Worm (Caenorhabditis elegans) whole organism, late embryonic: Measurements from ENCODE around the gene F54H5.2.

Experiments
- C08G9.2 ChIP-seq: sonication (generic microtip); optimal IDR thresholded peaks from 2 replicates; lab custom pipeline; 2016; ENCODE audit warnings: mild to moderate bottlenecking, missing genetic modification characterization, moderate library complexity, missing compliant biosample characterization
- K02D7.2 ChIP-seq: sonication (generic microtip); optimal IDR thresholded peaks from 2 replicates; lab custom pipeline; 2017; ENCODE audit warnings: mild to moderate bottlenecking, missing genetic modification characterization, missing compliant biosample characterization
- K09A11.1 ChIP-seq: sonication (generic microtip); optimal IDR thresholded peaks from 2 replicates; lab custom pipeline; 2017; ENCODE audit warnings: antibody characterized with exemption, mild to moderate bottlenecking, missing genetic modification characterization, missing compliant biosample characterization; ENCODE audit not compliant: insufficient read depth
- T23F11.4 ChIP-seq: fragments of 200-800 bp; sonication (Bioruptor generic); optimal IDR thresholded peaks from 2 replicates; lab custom pipeline; 2018; ENCODE audit warnings: mild to moderate bottlenecking, missing genetic modification characterization, missing compliant biosample characterization
- Y22D7AL.16 ChIP-seq: sonication (generic microtip); optimal IDR thresholded peaks from 2 replicates; lab custom pipeline; 2016; ENCODE audit warnings: missing genetic modification characterization, missing compliant biosample characterization
- ahr-1 ChIP-seq: sonication (generic microtip); optimal IDR thresholded peaks from 2 replicates; lab custom pipeline; 2016; ENCODE audit warnings: missing genetic modification characterization, missing compliant biosample characterization
- ceh-18 ChIP-seq: sonication (generic microtip); optimal IDR thresholded peaks from 2 replicates; lab custom pipeline; 2016; ENCODE audit warnings: missing genetic modification characterization, missing compliant biosample characterization
- ceh-19 ChIP-seq: fragments of 200-800 bp; sonication (Bioruptor generic); optimal IDR thresholded peaks from 2 replicates; lab custom pipeline; 2018; ENCODE audit warnings: mild to moderate bottlenecking, missing genetic modification characterization, missing compliant biosample characterization
- ceh-2 ChIP-seq: sonication (generic microtip); optimal IDR thresholded peaks from 2 replicates; lab custom pipeline; 2016; ENCODE audit warnings: missing genotype, missing genetic modification characterization, missing compliant biosample characterization
- ceh-22 ChIP-seq: sonication (generic microtip); optimal IDR thresholded peaks from 2 replicates; lab custom pipeline; 2017; ENCODE audit warnings: missing biosample characterization, missing genetic modification characterization
- ceh-45 ChIP-seq: fragments of 200-800 bp; sonication (Bioruptor generic); IDR thresholded peaks from 2 replicates; pipeline ENCODE4 v1.3.6; 2022; ENCODE audit warnings: missing genetic modification reagents, missing genetic modification characterization, missing compliant biosample characterization
- ceh-6 ChIP-seq: fragments of 200-800 bp; sonication (Bioruptor generic); optimal IDR thresholded peaks from 2 replicates; lab custom pipeline; 2018; ENCODE audit warnings: mild to moderate bottlenecking, missing genetic modification characterization, missing compliant biosample characterization
- ceh-9 ChIP-seq: sonication (generic microtip); optimal IDR thresholded peaks from 2 replicates; lab custom pipeline; 2016; ENCODE audit warnings: mild to moderate bottlenecking, missing genetic modification characterization, inconsistent platforms, missing compliant biosample characterization
- dve-1 ChIP-seq: sonication (generic microtip); optimal IDR thresholded peaks from 2 replicates; lab custom pipeline; 2017; ENCODE audit warnings: antibody characterized with exemption, mild to moderate bottlenecking, missing genetic modification characterization, missing compliant biosample characterization
- elt-2 ChIP-seq: sonication (generic microtip); optimal IDR thresholded peaks from 2 replicates; lab custom pipeline; 2016; ENCODE audit warnings: missing genetic modification reagents, missing genetic modification characterization, missing compliant biosample characterization
- elt-4 ChIP-seq: sonication (generic microtip); optimal IDR thresholded peaks from 2 replicates; lab custom pipeline; 2016; ENCODE audit warnings: missing genetic modification characterization, missing compliant biosample characterization
- ets-4 ChIP-seq: sonication (generic microtip); optimal IDR thresholded peaks from 2 replicates; lab custom pipeline; 2016; ENCODE audit warnings: missing genetic modification characterization, missing compliant biosample characterization
- fax-1 ChIP-seq: sonication (generic microtip); optimal IDR thresholded peaks from 2 replicates; lab custom pipeline; 2016; ENCODE audit warnings: missing genotype, missing genetic modification characterization, missing compliant biosample characterization
- gmeb-2 ChIP-seq: sonication (generic microtip); optimal IDR thresholded peaks from 2 replicates; lab custom pipeline; 2016; ENCODE audit warnings: missing genetic modification characterization, inconsistent platforms, missing compliant biosample characterization
- hlh-13 ChIP-seq: fragments of 200-800 bp; sonication (Bioruptor generic); optimal IDR thresholded peaks from 2 replicates; lab custom pipeline; 2018; ENCODE audit warnings: mild to moderate bottlenecking, missing genetic modification characterization, missing compliant biosample characterization
- hlh-8 ChIP-seq: sonication (generic microtip); optimal IDR thresholded peaks from 2 replicates; lab custom pipeline; 2016; ENCODE audit warnings: missing genotype, missing genetic modification characterization, missing compliant biosample characterization
- lin-11 ChIP-seq: fragments of 200-800 bp; sonication (Bioruptor generic); optimal IDR thresholded peaks from 2 replicates; lab custom pipeline; 2018; ENCODE audit warnings: mild to moderate bottlenecking, missing genetic modification characterization, missing compliant biosample characterization
- madf-2 ChIP-seq: sonication (generic microtip); optimal IDR thresholded peaks from 2 replicates; lab custom pipeline; 2017; ENCODE audit warnings: missing genetic modification characterization, missing compliant biosample characterization
- mec-3 ChIP-seq: sonication (generic microtip); optimal IDR thresholded peaks from 2 replicates; lab custom pipeline; 2016; ENCODE audit warnings: borderline replicate concordance, missing genetic modification characterization, missing compliant biosample characterization
- pag-3 ChIP-seq: sonication (generic microtip); optimal IDR thresholded peaks from 2 replicates; lab custom pipeline; 2016; ENCODE audit warnings: missing compliant biosample characterization, missing genetic modification characterization, borderline replicate concordance
- pax-1 ChIP-seq: fragments of 150-350 bp; optimal IDR thresholded peaks from 2 replicates; lab custom pipeline; 2014; ENCODE audit warnings: missing biosample characterization, missing genetic modification characterization
- pros-1 ChIP-seq: fragments of 150-350 bp; optimal IDR thresholded peaks from 2 replicates; lab custom pipeline; 2014; ENCODE audit warnings: missing biosample characterization, missing genetic modification reagents, missing genetic modification characterization
- ref-2 ChIP-seq: sonication (generic microtip); optimal IDR thresholded peaks from 2 replicates; lab custom pipeline; 2016; ENCODE audit warnings: missing genetic modification characterization, missing compliant biosample characterization
- rnt-1 ChIP-seq: sonication (generic microtip); optimal IDR thresholded peaks from 2 replicates; lab custom pipeline; 2016; ENCODE audit warnings: missing genetic modification characterization, missing compliant biosample characterization
- sox-4 ChIP-seq: sonication (generic microtip); optimal IDR thresholded peaks from 2 replicates; lab custom pipeline; 2017; ENCODE audit warnings: mild to moderate bottlenecking, missing genetic modification characterization, inconsistent platforms, missing compliant biosample characterization
- tbx-2 ChIP-seq: sonication (generic microtip); optimal IDR thresholded peaks from 2 replicates; lab custom pipeline; 2016; ENCODE audit warnings: missing genetic modification characterization, missing compliant biosample characterization
- ttx-3 ChIP-seq: sonication (generic microtip); optimal IDR thresholded peaks from 2 replicates; lab custom pipeline; 2016; ENCODE audit warnings: missing genetic modification reagents, missing genetic modification characterization, missing compliant biosample characterization
- unc-3 ChIP-seq, 2 experiments: fragments of 200-800 bp in 1 of 2; sonication (Bioruptor generic) in 1 of 2; sonication (generic microtip) in 1 of 2; conservative IDR thresholded peaks in 1 of 2; optimal IDR thresholded peaks in 1 of 2; 2 replicates each; pipeline versions ENCODE4 v1.3.6 to Lab custom; 2016 to 2022; ENCODE audit warnings: missing compliant biosample characterization in 2 of 2, missing genetic modification characterization in 2 of 2, missing genetic modification reagents in 1 of 2
- unc-42 ChIP-seq: sonication (generic microtip); optimal IDR thresholded peaks from 2 replicates; lab custom pipeline; 2016; ENCODE audit warnings: missing genotype, missing genetic modification characterization, missing compliant biosample characterization
- unc-55 ChIP-seq: sonication (generic microtip); optimal IDR thresholded peaks from 2 replicates; lab custom pipeline; 2017; ENCODE audit warnings: missing biosample characterization, missing genetic modification reagents, missing genetic modification characterization
- zip-5 ChIP-seq: sonication (generic microtip); optimal IDR thresholded peaks from 2 replicates; lab custom pipeline; 2016; ENCODE audit warnings: missing genetic modification characterization, missing compliant biosample characterization
- ztf-16 ChIP-seq: sonication (generic microtip); optimal IDR thresholded peaks from 2 replicates; lab custom pipeline; 2017; ENCODE audit warnings: missing genetic modification characterization, missing compliant biosample characterization

Gene F54H5.2

DNA sequence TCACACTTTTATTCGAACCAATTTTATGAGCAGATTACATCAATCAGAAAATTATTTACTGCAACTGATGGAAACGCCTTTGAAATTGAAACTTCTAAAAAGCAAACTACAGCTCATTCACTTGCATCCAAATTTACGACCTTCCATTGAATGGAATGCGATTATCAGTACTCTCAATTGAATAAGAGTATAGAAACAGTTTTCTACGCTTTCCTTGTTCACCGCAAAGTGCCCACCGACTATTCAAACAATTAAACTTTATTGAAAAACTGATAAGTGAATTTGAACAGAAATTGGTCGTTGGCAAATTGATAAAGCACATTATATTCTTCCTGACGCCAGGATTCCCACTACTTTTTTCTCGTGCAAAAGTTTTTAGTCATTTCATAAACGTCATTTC, 38.6 kb downstream of the F54H5.2 start:
- TF ChIP-seq elt-4 (tag; lab: Kevin White, UChicago) = no peak
- no peak for TF ChIP-seq ttx-3 (tag; lab: Kevin White, UChicago)
- TF ChIP-seq unc-55 = no peak
- TF ChIP-seq hlh-8 (tag; lab: Kevin White, UChicago) = no peak
- no peak for TF ChIP-seq pag-3 (tag; lab: Kevin White, UChicago)
- TF ChIP-seq elt-2 = no peak
- no peak for TF ChIP-seq pros-1 (tag; lab: Kevin White, UChicago)
- no peak for TF ChIP-seq ahr-1
- TF ChIP-seq K09A11.1 = no peak
- TF ChIP-seq fax-1 = no peak
- TF ChIP-seq ceh-19 = no peak
- TF ChIP-seq lin-11 (tag; lab: Kevin White, UChicago) = no peak
- no peak for TF ChIP-seq unc-42
- TF ChIP-seq sox-4 (tag; lab: Kevin White, UChicago) = no peak
- TF ChIP-seq ceh-2 (tag; lab: Kevin White, UChicago) = no peak
- no peak for TF ChIP-seq mec-3 (tag; lab: Kevin White, UChicago)
- no peak for TF ChIP-seq ref-2
- no peak for TF ChIP-seq hlh-13 (GFP tag; lab: Kevin White, UChicago)
- TF ChIP-seq, all 69 proteins: peak for 0

DNA sequence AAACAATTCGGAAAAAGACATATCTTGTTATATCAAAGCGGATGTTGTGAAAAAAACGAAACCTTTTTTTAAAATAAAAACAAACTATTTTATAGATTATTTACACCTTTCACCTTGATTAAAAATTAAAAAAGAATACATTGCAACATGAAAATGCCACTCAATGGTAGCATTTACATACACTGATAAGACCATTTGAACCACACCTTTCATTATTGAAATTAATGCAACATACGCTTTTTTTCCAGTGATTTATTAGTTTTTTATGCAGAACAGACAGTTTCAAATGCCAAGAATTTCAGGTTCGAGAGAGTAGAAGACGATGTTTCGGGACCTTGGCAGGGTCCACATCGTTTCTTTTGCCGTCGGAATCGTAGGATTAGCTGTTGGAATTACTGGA, 39.3 kb downstream of the F54H5.2 start, which contains the start of gene T19D12.1:
Gene T19D12.1, plus strand, starts transcription at position 301 of the 400 bp plus-strand sequence.
- TF ChIP-seq K09A11.1 = no peak

DNA sequence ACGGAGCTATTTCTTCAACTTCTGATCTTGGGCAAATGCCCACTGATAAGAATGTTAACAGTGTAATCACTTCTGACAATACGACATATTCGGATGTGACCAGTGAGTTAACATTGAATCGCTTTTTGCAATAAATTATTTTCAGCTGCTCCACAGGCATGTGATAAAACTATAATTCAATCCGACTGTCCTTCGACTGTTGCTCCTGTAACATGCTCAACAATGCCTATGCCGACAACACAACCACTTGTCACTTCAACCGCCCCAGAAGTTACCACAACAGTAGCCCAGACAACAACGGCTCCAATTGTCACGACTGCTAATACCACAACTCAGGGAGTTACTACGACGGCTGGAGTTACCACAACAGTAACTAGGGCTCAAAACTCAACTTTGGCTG, 40.2 kb downstream of the F54H5.2 start:
- TF ChIP-seq madf-2 (no peak), elt-4 (tag; lab: Kevin White, UChicago) (no peak), K09A11.1 (no peak), dve-1 (tag; lab: Kevin White, UChicago) (no peak), T23F11.4 (GFP tag; lab: Kevin White, UChicago) (no peak), Y22D7AL.16 (tag; lab: Kevin White, UChicago) (no peak), pros-1 (tag; lab: Kevin White, UChicago) (no peak), hlh-8 (tag; lab: Kevin White, UChicago) (no peak), ceh-6 (GFP tag; lab: Kevin White, UChicago) (no peak), tbx-2 (tag; lab: Kevin White, UChicago) (no peak), rnt-1 (tag; lab: Kevin White, UChicago) (no peak), C08G9.2 (tag; lab: Kevin White, UChicago) (no peak), ztf-16 (tag; lab: Kevin White, UChicago) (no peak), pax-1 (tag; lab: Kevin White, UChicago) (no peak), ceh-19 (no peak), unc-55 (no peak), lin-11 (tag; lab: Kevin White, UChicago) (no peak), ets-4 (no peak), K02D7.2 (no peak), gmeb-2 (no peak)

DNA sequence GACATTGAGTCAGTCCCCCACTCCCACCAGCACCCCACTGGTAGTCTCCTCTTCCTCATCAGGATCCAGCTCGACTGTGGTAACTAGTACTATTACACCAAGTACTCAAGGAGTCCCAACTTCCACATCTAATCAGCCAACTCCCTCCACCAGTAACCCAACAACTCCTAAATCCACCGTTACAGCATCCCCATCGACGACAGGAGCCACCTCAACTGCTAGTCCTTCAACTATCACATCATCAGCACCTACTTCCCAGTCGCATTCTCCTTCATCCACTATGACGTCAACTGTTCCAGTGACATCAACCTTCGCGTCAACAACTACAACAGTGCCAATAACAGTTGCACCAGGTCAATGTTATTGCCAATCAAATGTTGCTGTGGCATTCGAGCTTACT, 41.2 kb downstream of the F54H5.2 start:
- TF ChIP-seq ceh-18 (tag; lab: Kevin White, UChicago) = no peak
- TF ChIP-seq ceh-2 (tag; lab: Kevin White, UChicago) = no peak
- TF ChIP-seq ceh-22 (tag; lab: Kevin White, UChicago) = no peak
- TF ChIP-seq unc-3 (GFP tag; conservative IDR thresholded peaks at IDR 0.05; lab: Robert Waterston, UW) = no peak
- no peak for TF ChIP-seq unc-3 (tag; optimal IDR thresholded peaks at IDR 0.05; lab: Kevin White, UChicago)
- TF ChIP-seq ceh-9 (tag; lab: Kevin White, UChicago) = no peak
- TF ChIP-seq ceh-45 (GFP tag; lab: Robert Waterston, UW) = no peak
- TF ChIP-seq ref-2 = no peak
- no peak for TF ChIP-seq madf-2
- no peak for TF ChIP-seq zip-5
